Worm (Caenorhabditis elegans) whole organism, midembryonic: ENCODE data around the gene C04E12.5.

Experiments
- T22C8.4 ChIP-seq: fragments of 200-800 bp; sonication (Bioruptor generic); IDR thresholded peaks from 2 replicates; pipeline ENCODE4 v1.3.6; 2022; ENCODE audit warnings: missing genetic modification characterization, missing compliant biosample characterization
- ref-1 ChIP-seq: fragments of 200-800 bp; sonication (Bioruptor generic); conservative IDR thresholded peaks from 2 replicates; pipeline ENCODE4 v1.3.6; 2022; ENCODE audit warnings: missing genetic modification reagents, missing genetic modification characterization, missing compliant biosample characterization

ce11 chrV:3312067-3312666 lies 46.2 kb upstream of the C04E12.5 start, which contains the start of gene arrd-18:
- TF ChIP-seq ref-1 (GFP tag; lab: Robert Waterston, UW) (no peak), T22C8.4 (GFP tag; lab: Robert Waterston, UW) (no peak)
